Worm (Caenorhabditis elegans) whole organism, mixed stage, embryonic: Measurements from ENCODE around the gene gmap-3.

ENCODE experiments used
- ceh-39 ChIP-seq: fragments of 150-350 bp; optimal IDR thresholded peaks from 2 replicates; lab custom pipeline; 2014; ENCODE audit warnings: missing biosample characterization, missing genetic modification characterization
- mab-5 ChIP-seq: fragments of 150-350 bp; optimal IDR thresholded peaks from 2 replicates; lab custom pipeline; 2014; ENCODE audit warnings: missing biosample characterization, missing genetic modification characterization
- nhr-12 ChIP-seq: fragments of 150-350 bp; optimal IDR thresholded peaks from 2 replicates; lab custom pipeline; 2014; ENCODE audit warnings: missing biosample characterization, missing genetic modification characterization
- pha-4 ChIP-seq: fragments of 150-350 bp; optimal IDR thresholded peaks from 2 replicates; lab custom pipeline; 2018; ENCODE audit warnings: missing biosample characterization, missing genetic modification reagents, missing genetic modification characterization
- unc-62 ChIP-seq: fragments of 150-350 bp; optimal IDR thresholded peaks from 2 replicates; lab custom pipeline; 2014; ENCODE audit warnings: missing biosample characterization, missing genetic modification reagents, missing genetic modification characterization
- ztf-11 ChIP-seq: fragments of 150-350 bp; optimal IDR thresholded peaks from 2 replicates; lab custom pipeline; 2014; ENCODE audit warnings: missing biosample characterization, missing genetic modification characterization

DNA sequence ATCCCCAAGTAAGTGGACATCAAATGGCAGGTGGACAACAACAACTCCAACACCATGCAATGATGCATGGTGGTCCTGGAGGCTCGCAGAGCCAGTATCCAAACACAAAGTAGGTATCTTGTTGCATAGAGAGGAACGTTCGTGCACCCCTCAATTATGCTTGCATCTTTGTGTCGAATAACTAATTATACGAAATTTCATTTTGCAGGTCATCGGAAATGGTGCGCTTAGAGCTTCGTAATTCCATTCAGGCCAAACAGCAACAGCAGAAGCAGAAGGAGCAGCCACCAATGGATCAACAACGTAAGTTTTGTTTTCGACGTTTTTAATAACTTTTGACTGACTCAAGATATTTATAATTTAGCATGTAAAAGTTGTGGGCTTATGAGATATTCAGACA is 24.3 kb downstream of the gmap-3 start:
- TF ChIP-seq pha-4 (no peak), nhr-12 (tag; lab: Kevin White, UChicago) (no peak), ztf-11 (tag; lab: Kevin White, UChicago) (no peak), mab-5 (tag; lab: Kevin White, UChicago) (no peak), ceh-39 (tag; lab: Kevin White, UChicago) (no peak), unc-62 (GFP tag; lab: Kevin White, UChicago) (no peak)
